Fruit fly (Drosophila melanogaster): ENCODE data around the gene kuk.
A peak's percentile ranks its signal among the peaks of the same experiment; 100 is the strongest.

Gene kuk

dm6 chr3R:17122796-17123504 lies 42.9 kb downstream of the kuk start (continued):
- no peak for TF ChIP-seq Usf (GFP tag; optimal IDR thresholded peaks at IDR 0.05)
- TF ChIP-seq Ravus (GFP tag; IDR thresholded peaks at IDR 0.05), result no peak
- TF ChIP-seq dysf (GFP tag; IDR thresholded peaks at IDR 0.05), result 0 out of 3 replicates have a peak, but pooled peaks have one; percentile 10
- TF ChIP-seq CG31441 (GFP tag; IDR thresholded peaks at IDR 0.05), result 0 out of 2 replicates have a peak, but pooled peaks have one; percentile 37
- peak; percentile 18 for TF ChIP-seq Sox102F (GFP tag; optimal IDR thresholded peaks at IDR 0.05)
- peak; percentile 24; the same call in 1 of the 2 replicates for TF ChIP-seq rib (GFP tag; IDR thresholded peaks at IDR 0.05)
- TF ChIP-seq Hr51 (GFP tag; optimal IDR thresholded peaks at IDR 0.05), result peak in 1 of 2 experiments; percentile 40
- no peak for TF ChIP-seq Ets65A (GFP tag)
- peak; percentile 91 for TF ChIP-seq crol (GFP tag; IDR thresholded peaks at IDR 0.05)
- peak; percentile 5 for TF ChIP-seq sens (GFP tag)
- TF ChIP-seq C15 (GFP tag; IDR thresholded peaks at IDR 0.05), result no peak
- no peak for TF ChIP-seq CG11695 (GFP tag; IDR thresholded peaks at IDR 0.05)
- no peak for TF ChIP-seq CG12155 (GFP tag; optimal IDR thresholded peaks at IDR 0.05)
- TF ChIP-seq CG17361 (GFP tag; IDR thresholded peaks at IDR 0.05), result 0 out of 3 replicates have a peak, but pooled peaks have one; percentile 14

- TF ChIP-seq Neu2 (GFP tag; optimal IDR thresholded peaks at IDR 0.05; ENCODE audit: borderline replicate concordance), result no peak
- no peak for TF ChIP-seq Hey (tag; optimal IDR thresholded peaks at IDR 0.05)
- no peak for TF ChIP-seq bigmax (GFP tag; optimal IDR thresholded peaks at IDR 0.05)
- TF ChIP-seq CG18619 (GFP tag; optimal IDR thresholded peaks at IDR 0.05), result no peak
- TF ChIP-seq CG8290 (GFP tag; optimal IDR thresholded peaks at IDR 0.05), result no peak
- no peak for TF ChIP-seq CG8290 (tag; optimal IDR thresholded peaks at IDR 0.05)
- TF ChIP-seq Taf1 (GFP tag; IDR thresholded peaks at IDR 0.05), result no peak
- no peak for TF ChIP-seq CG17912 (GFP tag; optimal IDR thresholded peaks at IDR 0.05)
- no peak for TF ChIP-seq CG11504 (tag; optimal IDR thresholded peaks at IDR 0.05)
- TF ChIP-seq Meics (GFP tag; optimal IDR thresholded peaks at IDR 0.05), result no peak
- no peak for TF ChIP-seq CG12391 (tag; optimal IDR thresholded peaks at IDR 0.05)
- no peak for TF ChIP-seq slp2 (GFP tag; optimal IDR thresholded peaks at IDR 0.05)
- TF ChIP-seq yki (optimal IDR thresholded peaks at IDR 0.05), result no peak
- TF ChIP-seq CG1024 (GFP tag; IDR thresholded peaks at IDR 0.05), result no peak
- no peak for TF ChIP-seq CG3838 (GFP tag; optimal IDR thresholded peaks at IDR 0.05)
- no peak for TF ChIP-seq nerfin-1 (tag; optimal IDR thresholded peaks at IDR 0.05)
- TF ChIP-seq CG31388 (GFP tag; optimal IDR thresholded peaks at IDR 0.05), result no peak
- TF ChIP-seq seq (GFP tag; IDR thresholded peaks at IDR 0.05), result no peak
- TF ChIP-seq CG10543 (GFP tag; optimal IDR thresholded peaks at IDR 0.05), result no peak
- no peak for TF ChIP-seq CG4854 (GFP tag; optimal IDR thresholded peaks at IDR 0.05)
Observed at dm6 chr3R:17124177-17124576, 44.1 kb downstream of the kuk start, which contains the start of gene CG45079. Gene CG45079, plus strand, starts transcription at chr3R:17124477.

dm6 chr3R:17125339-17126044 lies 45.4 kb downstream of the kuk start, which contains the start of gene cher:
Gene cher, minus strand, starts transcription at chr3R:17125389.
- no peak for TF ChIP-seq gt (GFP tag; IDR thresholded peaks at IDR 0.05)
- TF ChIP-seq Med (GFP tag), result peak; percentile 61
- peak; percentile 97 for TF ChIP-seq CG8359 (GFP tag; optimal IDR thresholded peaks at IDR 0.05; ENCODE audit: borderline replicate concordance)
- TF ChIP-seq ap (GFP tag; IDR thresholded peaks at IDR 0.05), result no peak
- TF ChIP-seq Bteb2 (GFP tag; optimal IDR thresholded peaks at IDR 0.05), result no peak
- TF ChIP-seq gem (tag; optimal IDR thresholded peaks at IDR 0.05), result no peak
- peak; percentile 30 for TF ChIP-seq cwo (GFP tag; optimal IDR thresholded peaks at IDR 0.05)
- TF ChIP-seq CG11695 (GFP tag; IDR thresholded peaks at IDR 0.05), result no peak
- TF ChIP-seq Ets65A (GFP tag), result peak; percentile 47
- peak; percentile 53 for TF ChIP-seq sd (tag; optimal IDR thresholded peaks at IDR 0.05)

All from whole organism, embryonic.